Fruit fly (Drosophila melanogaster) Kc167 (cell line): ENCODE measurements around the gene GstD5.

Experiments
- Myc ChIP-seq: fragments of >200 bp; optimal IDR thresholded peaks from 2 replicates; lab custom pipeline; 2017; ENCODE audit warnings: missing external identifiers
- h ChIP-seq: fragments of >200 bp; optimal IDR thresholded peaks from 3 replicates; lab custom pipeline; 2018; ENCODE audit warnings: missing external identifiers
- psq ChIP-seq: fragments of >200 bp; optimal IDR thresholded peaks from 2 replicates; lab custom pipeline; 2017; ENCODE audit warnings: missing external identifiers
- ttk ChIP-seq: sonication (Bioruptor generic); optimal IDR thresholded peaks from 2 replicates; lab custom pipeline; 2017; ENCODE audit warnings: missing external identifiers

DNA sequence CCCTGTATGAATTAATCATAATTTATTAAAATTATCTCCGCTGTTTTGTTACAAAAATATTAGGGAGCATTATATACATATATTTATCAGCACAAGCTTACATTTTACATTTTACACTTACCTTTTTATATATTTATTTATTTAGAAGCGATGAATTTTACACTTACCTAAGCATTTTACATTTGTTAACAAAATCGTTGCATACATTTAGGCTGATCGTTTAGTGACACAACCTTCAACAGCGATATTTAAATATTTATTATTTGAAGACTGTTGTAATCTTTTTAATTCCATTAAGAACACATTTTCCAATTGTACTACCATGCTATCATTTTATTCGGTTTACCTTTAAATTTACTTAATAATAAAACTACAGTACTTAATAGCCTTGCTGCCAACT lies 8.3 kb downstream of the GstD5 start:
- TF ChIP-seq psq (lab: Kevin White, UChicago) (no peak), h (lab: Kevin White, UChicago) (no peak), Myc (no peak), ttk (lab: Kevin White, UChicago) (no peak)
